Fruit fly (Drosophila melanogaster) whole organism, embryonic: Measurements from ENCODE around the gene AP-1mu.

Source experiments
- Atf3 ChIP-seq: fragments of 200-800 bp; sonication (Bioruptor generic); optimal IDR thresholded peaks from 3 replicates; lab custom pipeline; 2016; ENCODE audit warnings: missing biosample characterization, missing genetic modification characterization
- CG10209 ChIP-seq: fragments of 200-800 bp; sonication (Bioruptor generic); optimal IDR thresholded peaks from 3 replicates; lab custom pipeline; 2017; ENCODE audit warnings: missing biosample characterization, mild to moderate bottlenecking, missing genetic modification characterization, missing genetic modification reagents
- CG1024 ChIP-seq: fragments of 200-800 bp; sonication (Bioruptor generic); IDR thresholded peaks from 2 replicates; pipeline ENCODE4 v1.3.6; 2022; ENCODE audit warnings: missing biosample characterization, missing genetic modification characterization
- CG10366 ChIP-seq: fragments of 200-800 bp; sonication (Bioruptor generic); IDR thresholded peaks from 2 replicates; pipeline ENCODE4 v1.3.6; 2022; ENCODE audit warnings: missing biosample characterization, missing genetic modification characterization
- CG10654 ChIP-seq: fragments of 200-800 bp; sonication (Bioruptor generic); optimal IDR thresholded peaks from 2 replicates; lab custom pipeline; 2016; ENCODE audit warnings: missing biosample characterization, missing genetic modification characterization
- CG11723 ChIP-seq: fragments of 200-800 bp; sonication (Bioruptor generic); optimal IDR thresholded peaks from 2 replicates; lab custom pipeline; 2017; ENCODE audit warnings: missing biosample characterization, mild to moderate bottlenecking, missing genetic modification characterization
- CG12769 ChIP-seq: fragments of 200-800 bp; sonication (Bioruptor generic); optimal IDR thresholded peaks from 2 replicates; lab custom pipeline; 2019; ENCODE audit warnings: missing biosample characterization, mild to moderate bottlenecking, missing genetic modification characterization, moderate library complexity
- CG13624 ChIP-seq: fragments of 200-800 bp; sonication (Bioruptor generic); optimal IDR thresholded peaks from 2 replicates; lab custom pipeline; 2016; ENCODE audit warnings: missing biosample characterization, missing genetic modification characterization
- CG14860 ChIP-seq: fragments of 200-800 bp; sonication (Bioruptor generic); IDR thresholded peaks from 3 replicates; pipeline ENCODE4 v1.3.6; 2022; ENCODE audit warnings: missing biosample characterization, missing genetic modification characterization; ENCODE audit not compliant: partially characterized antibody
- CG16863 ChIP-seq: fragments of 200-800 bp; sonication (Bioruptor generic); optimal IDR thresholded peaks from 3 replicates; lab custom pipeline; 2016; ENCODE audit warnings: missing biosample characterization, missing genetic modification characterization
- CG18764 ChIP-seq: fragments of 200-800 bp; sonication (Bioruptor generic); optimal IDR thresholded peaks from 3 replicates; lab custom pipeline; 2016; ENCODE audit warnings: missing biosample characterization, missing genetic modification characterization
- CG2678 ChIP-seq: fragments of 200-800 bp; sonication (Bioruptor generic); optimal IDR thresholded peaks from 3 replicates; lab custom pipeline; 2019; ENCODE audit warnings: missing biosample characterization, mild to moderate bottlenecking, missing genetic modification characterization, moderate library complexity
- CG30020 ChIP-seq: fragments of 200-800 bp; optimal IDR thresholded peaks from 2 replicates; lab custom pipeline; 2019; ENCODE audit warnings: missing biosample characterization, mild to moderate bottlenecking, missing genetic modification characterization, moderate library complexity
- CG30431 ChIP-seq: fragments of 200-800 bp; sonication (Bioruptor generic); optimal IDR thresholded peaks from 2 replicates; lab custom pipeline; 2017; ENCODE audit warnings: missing biosample characterization, missing genetic modification characterization
- CG32532 ChIP-seq: fragments of 200-800 bp; sonication (Bioruptor generic); IDR thresholded peaks from 2 replicates; pipeline ENCODE4 v1.3.6; 2022; ENCODE audit warnings: missing biosample characterization, missing genetic modification characterization
- CG3838 ChIP-seq: fragments of 200-800 bp; sonication (Bioruptor generic); optimal IDR thresholded peaks from 3 replicates; lab custom pipeline; 2016; ENCODE audit warnings: missing biosample characterization, missing genetic modification characterization
- CG3847 ChIP-seq: fragments of 200-800 bp; sonication (Bioruptor generic); IDR thresholded peaks from 2 replicates; pipeline ENCODE4 v1.3.6; 2022; ENCODE audit warnings: missing biosample characterization, missing genetic modification characterization
- CG4282 ChIP-seq: fragments of 200-800 bp; sonication (Bioruptor generic); optimal IDR thresholded peaks from 2 replicates; lab custom pipeline; 2016; ENCODE audit warnings: missing biosample characterization, missing genetic modification characterization
- CG4404 ChIP-seq: fragments of 200-800 bp; sonication (Bioruptor generic); IDR thresholded peaks from 2 replicates; pipeline ENCODE4 v1.3.6; 2022; ENCODE audit warnings: missing biosample characterization, missing genetic modification characterization
- CG7745 ChIP-seq: fragments of 200-800 bp; sonication (Bioruptor generic); optimal IDR thresholded peaks from 2 replicates; lab custom pipeline; 2018; ENCODE audit warnings: missing biosample characterization, mild to moderate bottlenecking, missing genetic modification characterization, moderate library complexity
- CG7963 ChIP-seq: fragments of 200-800 bp; sonication (Bioruptor generic); IDR thresholded peaks from 3 replicates; pipeline ENCODE4 v1.3.6; 2022; ENCODE audit warnings: missing biosample characterization, missing genetic modification characterization; ENCODE audit not compliant: partially characterized antibody
- CG8924 ChIP-seq: fragments of 200-800 bp; optimal IDR thresholded peaks from 3 replicates; lab custom pipeline; 2019; ENCODE audit warnings: missing biosample characterization, mild to moderate bottlenecking, missing genetic modification characterization, moderate library complexity
- CG8944 ChIP-seq: fragments of 200-800 bp; sonication (Bioruptor generic); optimal IDR thresholded peaks from 3 replicates; lab custom pipeline; 2016; ENCODE audit warnings: missing biosample characterization, missing genetic modification characterization
- CTCF ChIP-seq: fragments of 200-800 bp; sonication (Bioruptor generic); optimal IDR thresholded peaks from 2 replicates; lab custom pipeline; 2017; ENCODE audit warnings: missing biosample characterization, mild to moderate bottlenecking, missing genetic modification characterization, moderate library complexity
- Camta ChIP-seq: fragments of 200-800 bp; sonication (Bioruptor generic); optimal IDR thresholded peaks from 2 replicates; lab custom pipeline; 2016; ENCODE audit warnings: missing biosample characterization, missing genetic modification characterization
- Chrac-16 ChIP-seq: fragments of 200-800 bp; sonication (Bioruptor generic); optimal IDR thresholded peaks from 3 replicates; lab custom pipeline; 2016; ENCODE audit warnings: missing biosample characterization, missing genetic modification characterization
- Dref ChIP-seq: fragments of 200-800 bp; sonication (Bioruptor generic); IDR thresholded peaks from 2 replicates; pipeline ENCODE4 v1.3.6; 2022; ENCODE audit warnings: missing biosample characterization, missing genetic modification characterization
- Fer1 ChIP-seq: fragments of 200-800 bp; sonication (Bioruptor generic); optimal IDR thresholded peaks from 2 replicates; lab custom pipeline; 2017; ENCODE audit warnings: missing biosample characterization, mild to moderate bottlenecking, missing genetic modification characterization
- H2.0 ChIP-seq: fragments of 200-800 bp; sonication (Bioruptor generic); IDR thresholded peaks from 2 replicates; pipeline ENCODE4 v1.3.6; 2022; ENCODE audit warnings: missing biosample characterization, missing genetic modification characterization
- HLH3B ChIP-seq: fragments of 200-800 bp; sonication (Bioruptor generic); IDR thresholded peaks from 2 replicates; pipeline ENCODE4 v1.3.6; 2022; ENCODE audit warnings: missing biosample characterization, missing genetic modification characterization
- HLH4C ChIP-seq: fragments of 200-800 bp; sonication (Bioruptor generic); IDR thresholded peaks from 3 replicates; pipeline ENCODE4 v1.3.6; 2022; ENCODE audit warnings: missing biosample characterization, missing genetic modification characterization; ENCODE audit not compliant: partially characterized antibody
- Hmr ChIP-seq: fragments of 200-800 bp; sonication (Bioruptor generic); optimal IDR thresholded peaks from 3 replicates; lab custom pipeline; 2017; ENCODE audit warnings: mild to moderate bottlenecking, missing biosample characterization, missing genetic modification reagents, missing genetic modification characterization
- Hsf ChIP-seq: fragments of 200-800 bp; sonication (Bioruptor generic); optimal IDR thresholded peaks from 3 replicates; lab custom pipeline; 2016; ENCODE audit warnings: missing biosample characterization, missing genetic modification characterization
- Meics ChIP-seq: fragments of 200-800 bp; sonication (Bioruptor generic); optimal IDR thresholded peaks from 2 replicates; lab custom pipeline; 2017; ENCODE audit warnings: missing biosample characterization, mild to moderate bottlenecking, missing genetic modification characterization
- Nf-YC ChIP-seq: fragments of 200-800 bp; optimal IDR thresholded peaks from 3 replicates; lab custom pipeline; 2019; ENCODE audit warnings: missing biosample characterization, mild to moderate bottlenecking, missing genetic modification characterization, moderate library complexity
- Pdp1 ChIP-seq, 2 experiments: fragments of 200-800 bp; sonication (Bioruptor generic); optimal IDR thresholded peaks; 3 replicates each; lab custom pipeline; 2016; ENCODE audit warnings: missing biosample characterization in 2 of 2, missing genetic modification characterization in 2 of 2, mild to moderate bottlenecking in 1 of 2, moderate library complexity in 1 of 2
- Sry-β ChIP-seq: fragments of 200-800 bp; sonication (Bioruptor generic); optimal IDR thresholded peaks from 2 replicates; lab custom pipeline; 2018; ENCODE audit warnings: missing biosample characterization, mild to moderate bottlenecking, missing genetic modification characterization, moderate library complexity
- abd-A ChIP-seq: fragments of 200-800 bp; sonication (Bioruptor generic); optimal IDR thresholded peaks from 3 replicates; lab custom pipeline; 2019; ENCODE audit warnings: missing biosample characterization, mild to moderate bottlenecking, missing genetic modification characterization, moderate library complexity
- al ChIP-seq: fragments of 200-800 bp; sonication (Bioruptor generic); IDR thresholded peaks from 2 replicates; pipeline ENCODE4 v1.3.6; 2022; ENCODE audit warnings: missing biosample characterization, missing genetic modification characterization
- da ChIP-seq: fragments of 200-800 bp; sonication (Bioruptor generic); optimal IDR thresholded peaks from 2 replicates; lab custom pipeline; 2016; ENCODE audit warnings: missing biosample characterization, missing genetic modification characterization
- disco-r ChIP-seq: fragments of 200-800 bp; sonication (Bioruptor generic); optimal IDR thresholded peaks from 2 replicates; lab custom pipeline; 2016; ENCODE audit warnings: missing biosample characterization, missing genetic modification characterization
- en ChIP-seq: fragments of 200-800 bp; sonication (Bioruptor generic); optimal IDR thresholded peaks from 2 replicates; lab custom pipeline; 2016; ENCODE audit warnings: missing biosample characterization, missing genetic modification characterization
- grau ChIP-seq: fragments of 200-800 bp; optimal IDR thresholded peaks from 3 replicates; lab custom pipeline; 2019; ENCODE audit warnings: missing biosample characterization, mild to moderate bottlenecking, missing genetic modification characterization, moderate library complexity
- jumu ChIP-seq: fragments of 200-800 bp; sonication (Bioruptor generic); optimal IDR thresholded peaks from 3 replicates; lab custom pipeline; 2016; ENCODE audit warnings: missing biosample characterization, missing genetic modification characterization
- kni ChIP-seq: fragments of 200-800 bp; sonication (Bioruptor generic); optimal IDR thresholded peaks from 3 replicates; lab custom pipeline; 2017; ENCODE audit warnings: mild to moderate bottlenecking, missing biosample characterization, missing genetic modification reagents, missing genetic modification characterization
- nau ChIP-seq: fragments of 200-800 bp; sonication (Bioruptor generic); optimal IDR thresholded peaks from 3 replicates; lab custom pipeline; 2017; ENCODE audit warnings: missing biosample characterization, mild to moderate bottlenecking, missing genetic modification characterization, missing genetic modification reagents
- nerfin-2 ChIP-seq: fragments of 200-800 bp; sonication (Bioruptor generic); IDR thresholded peaks from 2 replicates; pipeline ENCODE4 v1.3.6; 2022; ENCODE audit warnings: missing biosample characterization, missing genetic modification characterization; ENCODE audit not compliant: partially characterized antibody
- p53 ChIP-seq: fragments of 200-800 bp; sonication (Bioruptor generic); optimal IDR thresholded peaks from 2 replicates; lab custom pipeline; 2016; ENCODE audit warnings: missing biosample characterization, missing genetic modification characterization
- psq ChIP-seq: fragments of 200-800 bp; sonication (Bioruptor generic); optimal IDR thresholded peaks from 2 replicates; lab custom pipeline; 2017; ENCODE audit warnings: missing biosample characterization, missing genetic modification characterization
- row ChIP-seq: fragments of 200-800 bp; sonication (Bioruptor generic); IDR thresholded peaks from 3 replicates; pipeline ENCODE4 v1.3.6; 2022; ENCODE audit warnings: missing biosample characterization, missing genetic modification characterization
- tap ChIP-seq: fragments of 200-800 bp; optimal IDR thresholded peaks from 3 replicates; lab custom pipeline; 2019; ENCODE audit warnings: missing biosample characterization, mild to moderate bottlenecking, missing genetic modification characterization, moderate library complexity
- twi ChIP-seq: fragments of 200-800 bp; optimal IDR thresholded peaks from 2 replicates; lab custom pipeline; 2019; ENCODE audit warnings: missing biosample characterization, mild to moderate bottlenecking, missing genetic modification characterization, moderate library complexity

Gene AP-1mu

DNA sequence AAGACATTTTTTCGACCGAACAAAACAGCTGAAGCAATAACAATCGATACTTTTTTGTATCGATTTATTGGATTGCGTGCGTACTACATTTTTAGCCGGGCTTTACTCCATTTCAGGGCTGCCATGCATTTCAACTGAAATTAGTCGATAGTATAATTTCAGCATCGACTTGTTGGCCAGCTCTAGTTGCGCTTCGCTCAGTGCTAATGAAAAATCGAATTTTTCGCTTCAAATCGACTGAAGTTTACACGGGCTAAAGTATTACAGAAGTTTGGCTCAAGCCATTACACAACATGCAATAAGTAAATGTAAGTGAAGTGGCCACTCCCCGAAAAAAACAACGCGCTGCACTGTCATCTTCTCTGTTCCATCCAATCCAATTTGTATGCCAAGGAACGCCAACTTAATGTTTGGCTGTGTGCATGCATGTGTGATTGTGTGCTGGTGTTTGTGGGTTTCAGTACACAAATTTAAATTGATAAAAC is 43.4 kb downstream of the AP-1mu start, which contains the start of the genes mRpL47, CG8176 and Kdm3 (continued):
- TF ChIP-seq CG7745 (peak; percentile 55), psq (GFP tag; lab: Kevin White, UChicago) (peak; percentile 28), twi (peak; percentile 28), CG32532 (GFP tag; lab: Robert Waterston, UW) (no peak), p53 (GFP tag; lab: Kevin White, UChicago) (peak; percentile 74), CG13624 (GFP tag; lab: Kevin White, UChicago) (peak; percentile 77), CG10366 (GFP tag; lab: Robert Waterston, UW) (no peak), Sry-β (no peak), CG10654 (GFP tag; lab: Kevin White, UChicago) (peak; percentile 52), Camta (GFP tag; lab: Kevin White, UChicago) (peak; percentile 23), CG18764 (GFP tag; lab: Kevin White, UChicago) (peak; percentile 55), CG11723 (GFP tag; lab: Kevin White, UChicago) (no peak), CG3847 (GFP tag; lab: Robert Waterston, UW) (no peak), CG10209 (GFP tag; lab: Kevin White, UChicago) (peak; percentile 15), CG14860 (GFP tag; lab: Robert Waterston, UW) (no peak), CG2678 (tag; lab: Kevin White, UChicago) (peak; percentile 43), Nf-YC (tag; lab: Kevin White, UChicago) (peak; percentile 61), CG30431 (peak; percentile 19), HLH3B (GFP tag; lab: Robert Waterston, UW) (no peak), Atf3 (GFP tag; lab: Kevin White, UChicago) (peak; percentile 44), Hmr (GFP tag; lab: Kevin White, UChicago) (peak; percentile 86), CG4282 (GFP tag; lab: Kevin White, UChicago) (peak; percentile 68), CG3838 (no peak), Pdp1 (GFP tag; optimal IDR thresholded peaks at IDR 0.05; lab: Kevin White, UChicago) (peak; percentile 64 to 97), da (GFP tag; lab: Kevin White, UChicago) (peak; percentile 16), Fer1 (GFP tag; lab: Kevin White, UChicago) (peak; percentile 51), en (peak; percentile 20), CG16863 (GFP tag; lab: Kevin White, UChicago) (peak; percentile 36), H2.0 (no peak), disco-r (peak; percentile 15), CG7963 (GFP tag; lab: Robert Waterston, UW) (no peak), nerfin-2 (GFP tag; lab: Robert Waterston, UW) (no peak), HLH4C (no peak), CG4404 (GFP tag; lab: Robert Waterston, UW) (no peak), Dref (GFP tag; lab: Robert Waterston, UW) (no peak), CG12769 (tag; lab: Kevin White, UChicago) (peak; percentile 83), jumu (GFP tag; lab: Kevin White, UChicago) (peak; percentile 91), CG8924 (tag; lab: Kevin White, UChicago) (peak; percentile 71), CTCF (GFP tag; lab: Kevin White, UChicago) (peak; percentile 45), CG1024 (GFP tag; lab: Robert Waterston, UW) (no peak), row (GFP tag; lab: Robert Waterston, UW) (no peak), kni (GFP tag; lab: Kevin White, UChicago) (no peak), nau (GFP tag; lab: Kevin White, UChicago) (no peak), grau (tag; lab: Kevin White, UChicago) (peak; percentile 63), CG8944 (GFP tag; lab: Kevin White, UChicago) (peak; percentile 68), Chrac-16 (GFP tag; lab: Kevin White, UChicago) (peak; percentile 36), al (GFP tag; lab: Robert Waterston, UW) (no peak), Hsf (GFP tag; lab: Kevin White, UChicago) (peak; percentile 66), Meics (peak; percentile 30), tap (peak; percentile 24), CG30020 (tag; lab: Kevin White, UChicago) (peak; percentile 68), abd-A (tag; lab: Kevin White, UChicago) (no peak)
